Worm (Caenorhabditis elegans): ENCODE measurements around the gene Y43F8B.7.

The Y43F8B.7 gene

DNA sequence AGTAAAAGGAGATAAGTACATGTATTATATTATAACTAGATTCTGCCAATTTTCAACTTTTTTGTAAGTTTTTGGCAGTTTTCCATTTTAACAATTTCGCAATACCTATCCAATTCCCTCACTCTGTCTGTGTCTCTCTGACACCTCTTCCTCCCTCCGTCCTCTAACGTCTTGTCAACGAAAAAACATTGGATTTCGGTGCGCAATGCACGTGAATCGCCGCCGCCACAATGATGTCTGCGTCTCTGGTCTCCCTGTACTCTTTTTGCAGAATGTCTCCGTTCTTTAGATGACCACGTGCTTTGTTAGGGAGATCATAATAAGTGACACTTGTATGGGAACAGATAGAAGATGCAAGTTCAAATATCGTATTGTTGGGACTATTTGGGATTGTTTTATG is 38.6 kb downstream of the Y43F8B.7 start (continued):
- TF ChIP-seq nhr-41 (GFP tag; IDR thresholded peaks at IDR 0.05) (peak; percentile 79; the same call in 1 of the 2 replicates), nhr-102 (tag; optimal IDR thresholded peaks at IDR 0.05) (peak; percentile 96), T26A8.4 (GFP tag; IDR thresholded peaks at IDR 0.05) (peak; percentile 83), R02D3.7 (tag; optimal IDR thresholded peaks at IDR 0.05) (no peak), D1046.2 (GFP tag; IDR thresholded peaks at IDR 0.05) (peak; percentile 37; the same call in 1 of the 2 replicates), F44E2.7 (GFP tag; IDR thresholded peaks at IDR 0.05) (no peak), madf-9 (GFP tag; conservative IDR thresholded peaks at IDR 0.05) (peak; percentile 73), ama-1 (optimal IDR thresholded peaks at IDR 0.05) (peak; percentile 26), fkh-10 (GFP tag; optimal IDR thresholded peaks at IDR 0.05) (peak; percentile 82), nhr-77 (tag; optimal IDR thresholded peaks at IDR 0.05) (peak; percentile 90), hmg-1.1 (GFP tag; IDR thresholded peaks at IDR 0.05) (peak; percentile 86), duxl-1 (tag; optimal IDR thresholded peaks at IDR 0.05; ENCODE audit: poor library complexity) (peak; percentile 73), ZK337.2 (GFP tag; IDR thresholded peaks at IDR 0.05) (no peak), ctbp-1 (GFP tag; IDR thresholded peaks at IDR 0.05) (0 out of 2 replicates have a peak, but pooled peaks have one; percentile 54), nhr-28 (tag; optimal IDR thresholded peaks at IDR 0.05) (peak; percentile 94), zip-11 (GFP tag; IDR thresholded peaks at IDR 0.05) (no peak), nhr-48 (tag; optimal IDR thresholded peaks at IDR 0.05) (peak; percentile 99), nhr-237 (tag; optimal IDR thresholded peaks at IDR 0.05) (no peak), ceh-20 (GFP tag; IDR thresholded peaks at IDR 0.05) (peak; percentile 96), cey-2 (tag; optimal IDR thresholded peaks at IDR 0.05; ENCODE audit: borderline replicate concordance, insufficient read depth) (peak; percentile 93), nhr-10 (tag; optimal IDR thresholded peaks at IDR 0.05) (peak; percentile 47), nhr-42 (GFP tag; IDR thresholded peaks at IDR 0.05) (peak; percentile 82), egl-27 (tag; optimal IDR thresholded peaks at IDR 0.05) (peak; percentile 60), mdt-29 (GFP tag; IDR thresholded peaks at IDR 0.05) (peak; percentile 84), tag-97 (GFP tag; IDR thresholded peaks at IDR 0.05) (no peak), dmd-6 (GFP tag; IDR thresholded peaks at IDR 0.05) (peak; percentile 99), ztf-7 (tag; optimal IDR thresholded peaks at IDR 0.05) (peak; percentile 54), ceh-62 (tag; optimal IDR thresholded peaks at IDR 0.05) (no peak), aha-1 (tag) (peak; percentile 99), unc-39 (tag; optimal IDR thresholded peaks at IDR 0.05) (peak; percentile 87), hif-1 (tag; optimal IDR thresholded peaks at IDR 0.05) (peak; percentile 3 to 89), zip-2 (tag; optimal IDR thresholded peaks at IDR 0.05) (peak; percentile 51), spr-1 (tag; optimal IDR thresholded peaks at IDR 0.05) (peak; percentile 75), F37D6.2 (tag; optimal IDR thresholded peaks at IDR 0.05) (peak; percentile 71), mxl-3 (GFP tag; optimal IDR thresholded peaks at IDR 0.05) (peak; percentile 97), pha-4 (GFP tag; IDR thresholded peaks at IDR 0.05) (peak; percentile 80), pha-4 (tag; optimal IDR thresholded peaks at IDR 0.05) (peak; percentile 76), lin-29 (GFP tag; IDR thresholded peaks at IDR 0.05) (peak; percentile 79), daf-12 (tag; optimal IDR thresholded peaks at IDR 0.05) (no peak), zfp-2 (tag; optimal IDR thresholded peaks at IDR 0.05) (peak; percentile 20), F49E8.2 (tag; optimal IDR thresholded peaks at IDR 0.05; ENCODE audit: borderline replicate concordance) (no peak), dpl-1 (GFP tag; optimal IDR thresholded peaks at IDR 0.05) (peak; percentile 50), F26F4.8 (GFP tag; conservative IDR thresholded peaks at IDR 0.05) (no peak), nhr-25 (tag; optimal IDR thresholded peaks at IDR 0.05; ENCODE audit: borderline replicate concordance, insufficient read depth) (peak; percentile 95), lin-13 (GFP tag; optimal IDR thresholded peaks at IDR 0.05) (peak; percentile 58), mdl-1 (tag; optimal IDR thresholded peaks at IDR 0.05) (peak; percentile 97 to 100), madf-5 (GFP tag; IDR thresholded peaks at IDR 0.05) (peak in 1 of 2 experiments; percentile 66; a peak in 1 of 4 replicates), F10B5.3 (tag; optimal IDR thresholded peaks at IDR 0.05) (no peak), nhr-11 (tag; optimal IDR thresholded peaks at IDR 0.05) (peak; percentile 97), zfp-3 (GFP tag; conservative IDR thresholded peaks at IDR 0.05) (no peak), unc-130 (GFP tag; optimal IDR thresholded peaks at IDR 0.05) (no peak), lsy-2 (tag; optimal IDR thresholded peaks at IDR 0.05) (peak; percentile 76 to 90)
